Worm (Caenorhabditis elegans) whole organism, L1 larva: ENCODE results near the gene W06D11.5.

Experiments
- C16A3.4 ChIP-seq: fragments of 150-350 bp; optimal IDR thresholded peaks from 2 replicates; lab custom pipeline; 2014; ENCODE audit warnings: missing biosample characterization, missing genetic modification characterization
- Y116A8C.19 ChIP-seq: sonication (generic microtip); optimal IDR thresholded peaks from 2 replicates; lab custom pipeline; 2016; ENCODE audit warnings: missing compliant biosample characterization, missing genetic modification characterization, borderline replicate concordance
- alr-1 ChIP-seq: fragments of 200-800 bp; sonication (Bioruptor generic); optimal IDR thresholded peaks from 2 replicates; lab custom pipeline; 2018; ENCODE audit warnings: borderline replicate concordance, mild to moderate bottlenecking, missing genetic modification characterization, missing compliant biosample characterization
- blmp-1 ChIP-seq: fragments of 150-350 bp; optimal IDR thresholded peaks from 2 replicates; lab custom pipeline; 2014; ENCODE audit warnings: missing biosample characterization, missing genetic modification characterization
- ceh-8 ChIP-seq: fragments of 200-800 bp; sonication (Bioruptor generic); optimal IDR thresholded peaks from 2 replicates; lab custom pipeline; 2018; ENCODE audit warnings: mild to moderate bottlenecking, missing genetic modification characterization, moderate library complexity, missing compliant biosample characterization
- ceh-82 ChIP-seq, 3 experiments: fragments of 150-350 bp in 1 of 3; sonication (generic microtip) in 2 of 3; optimal IDR thresholded peaks; 2 replicates each; lab custom pipeline; 2014 to 2017; ENCODE audit warnings: missing biosample characterization in 3 of 3, missing genetic modification characterization in 3 of 3
- ceh-90 ChIP-seq: sonication (generic microtip); optimal IDR thresholded peaks from 2 replicates; lab custom pipeline; 2016; ENCODE audit warnings: missing genetic modification characterization, missing compliant biosample characterization
- ces-1 ChIP-seq: fragments of 150-350 bp; optimal IDR thresholded peaks from 2 replicates; lab custom pipeline; 2014; ENCODE audit warnings: missing biosample characterization, missing genetic modification reagents, missing genetic modification characterization
- dpl-1 ChIP-seq, 3 experiments: fragments of 150-350 bp in 2 of 3; sonication (generic microtip) in 1 of 3; optimal IDR thresholded peaks; 2 replicates each; lab custom pipeline; 2014 to 2017; ENCODE audit warnings: missing biosample characterization in 3 of 3, missing genetic modification characterization in 3 of 3, missing genetic modification reagents in 3 of 3
- dsc-1 ChIP-seq: sonication (generic microtip); optimal IDR thresholded peaks from 2 replicates; lab custom pipeline; 2016; ENCODE audit warnings: mild to moderate bottlenecking, missing genetic modification characterization, missing compliant biosample characterization
- efl-1 ChIP-seq, 4 experiments: fragments of 150-350 bp; optimal IDR thresholded peaks in 3 of 4; peaks in 1 of 4; 1 replicate in 1 of 4; 2 replicates in 3 of 4; lab custom pipeline; 2014; ENCODE audit warnings: missing biosample characterization in 2 of 4, missing genetic modification characterization in 2 of 4, missing genetic modification reagents in 2 of 4
- efl-3 ChIP-seq: fragments of 200-800 bp; sonication (Bioruptor generic); optimal IDR thresholded peaks from 2 replicates; lab custom pipeline; 2018; ENCODE audit warnings: mild to moderate bottlenecking, missing genetic modification characterization, missing compliant biosample characterization
- egl-13 ChIP-seq: sonication (generic microtip); optimal IDR thresholded peaks from 2 replicates; lab custom pipeline; 2016; ENCODE audit warnings: missing genotype, missing genetic modification reagents, missing genetic modification characterization, missing compliant biosample characterization
- egl-27 ChIP-seq, 2 experiments: fragments of 150-350 bp in 1 of 2; sonication (generic microtip); optimal IDR thresholded peaks; 3 replicates each; lab custom pipeline; 2017 to 2018; ENCODE audit warnings: missing biosample characterization in 2 of 2, missing genetic modification characterization in 2 of 2, missing genetic modification reagents in 2 of 2
- elt-3 ChIP-seq, 6 experiments: fragments of 150-350 bp in 1 of 6; sonication (generic microtip); optimal IDR thresholded peaks; 2 replicates each; lab custom pipeline; 2017 to 2018; ENCODE audit warnings: missing biosample characterization in 6 of 6, missing genetic modification characterization in 6 of 6, inconsistent platforms in 1 of 6
- ets-5 ChIP-seq: fragments of 200-800 bp; sonication (Bioruptor generic); IDR thresholded peaks from 2 replicates; pipeline ENCODE4 v1.3.6; 2022; ENCODE audit warnings: missing genetic modification characterization, missing compliant biosample characterization
- fkh-10 ChIP-seq: sonication (generic microtip); optimal IDR thresholded peaks from 2 replicates; lab custom pipeline; 2017; ENCODE audit warnings: missing biosample characterization, missing genetic modification reagents, missing genetic modification characterization
- fkh-4 ChIP-seq: sonication (generic microtip); optimal IDR thresholded peaks from 2 replicates; lab custom pipeline; 2016; ENCODE audit warnings: missing compliant biosample characterization, missing genetic modification characterization, borderline replicate concordance
- fos-1 ChIP-seq: fragments of 150-350 bp; optimal IDR thresholded peaks from 2 replicates; lab custom pipeline; 2014; ENCODE audit warnings: missing biosample characterization, missing genetic modification characterization
- grh-1 ChIP-seq: fragments of 200-800 bp; sonication (Bioruptor generic); IDR thresholded peaks from 2 replicates; pipeline ENCODE4 v1.3.6; 2022; ENCODE audit warnings: missing genetic modification reagents, missing genetic modification characterization, missing compliant biosample characterization
- hlh-17 ChIP-seq: fragments of 200-800 bp; sonication (Bioruptor generic); optimal IDR thresholded peaks from 2 replicates; lab custom pipeline; 2018; ENCODE audit warnings: missing genetic modification characterization, mild to moderate bottlenecking, missing compliant biosample characterization, moderate library complexity, borderline replicate concordance
- hlh-4 ChIP-seq: sonication (generic microtip); optimal IDR thresholded peaks from 2 replicates; lab custom pipeline; 2016; ENCODE audit warnings: mild to moderate bottlenecking, missing genetic modification characterization, missing compliant biosample characterization
- hpl-2 ChIP-seq: fragments of 150-350 bp; optimal IDR thresholded peaks from 2 replicates; lab custom pipeline; 2014; ENCODE audit warnings: missing biosample characterization, missing genetic modification reagents, missing genetic modification characterization
- irx-1 ChIP-seq: sonication (generic microtip); optimal IDR thresholded peaks from 2 replicates; lab custom pipeline; 2016; ENCODE audit warnings: missing genetic modification characterization, missing compliant biosample characterization
- isw-1 ChIP-seq: fragments of 200-800 bp; sonication (Bioruptor generic); IDR thresholded peaks from 2 replicates; pipeline ENCODE4 v1.3.6; 2022; ENCODE audit warnings: missing genetic modification characterization, missing compliant biosample characterization
- jun-1 ChIP-seq: fragments of 150-350 bp; optimal IDR thresholded peaks from 2 replicates; lab custom pipeline; 2014; ENCODE audit warnings: missing biosample characterization, missing genetic modification reagents, missing genetic modification characterization
- lin-13 ChIP-seq: fragments of 150-350 bp; optimal IDR thresholded peaks from 2 replicates; lab custom pipeline; 2014; ENCODE audit warnings: missing biosample characterization, missing genetic modification reagents, missing genetic modification characterization
- lin-14 ChIP-seq: fragments of 200-800 bp; sonication (Bioruptor generic); optimal IDR thresholded peaks from 2 replicates; lab custom pipeline; 2018; ENCODE audit warnings: mild to moderate bottlenecking, missing genetic modification characterization, moderate library complexity, missing compliant biosample characterization
- lin-39 ChIP-seq: fragments of 150-350 bp; optimal IDR thresholded peaks from 2 replicates; lab custom pipeline; 2014; ENCODE audit warnings: missing biosample characterization, missing genetic modification reagents, missing genetic modification characterization
- lir-3 ChIP-seq: sonication (generic microtip); optimal IDR thresholded peaks from 2 replicates; lab custom pipeline; 2016; ENCODE audit warnings: mild to moderate bottlenecking, missing genetic modification characterization, moderate library complexity, missing compliant biosample characterization; ENCODE audit not compliant: poor library complexity
- mab-9 ChIP-seq: fragments of 200-800 bp; sonication (Bioruptor generic); IDR thresholded peaks from 2 replicates; pipeline ENCODE4 v1.3.6; 2022; ENCODE audit warnings: missing genetic modification reagents, missing genetic modification characterization, missing compliant biosample characterization
- mdl-1 ChIP-seq, 2 experiments: fragments of 150-350 bp; optimal IDR thresholded peaks; 2 replicates each; lab custom pipeline; 2014 to 2017; ENCODE audit warnings: missing biosample characterization in 2 of 2, missing genetic modification characterization in 2 of 2, inconsistent platforms in 1 of 2
- mef-2 ChIP-seq: fragments of 150-350 bp; optimal IDR thresholded peaks from 2 replicates; lab custom pipeline; 2014; ENCODE audit warnings: missing biosample characterization, missing genetic modification characterization
- mep-1 ChIP-seq: fragments of 150-350 bp; optimal IDR thresholded peaks from 2 replicates; lab custom pipeline; 2014; ENCODE audit warnings: missing biosample characterization, missing genetic modification characterization
- nhr-20 ChIP-seq: sonication (generic microtip); optimal IDR thresholded peaks from 2 replicates; lab custom pipeline; 2016; ENCODE audit warnings: mild to moderate bottlenecking, missing genetic modification characterization, missing compliant biosample characterization
- nhr-237 ChIP-seq: fragments of 150-350 bp; optimal IDR thresholded peaks from 2 replicates; lab custom pipeline; 2014; ENCODE audit warnings: missing biosample characterization, missing genetic modification characterization
- nhr-28 ChIP-seq: fragments of 150-350 bp; optimal IDR thresholded peaks from 2 replicates; lab custom pipeline; 2014; ENCODE audit warnings: missing biosample characterization, missing genetic modification characterization
- nhr-47 ChIP-seq: sonication (generic microtip); optimal IDR thresholded peaks from 2 replicates; lab custom pipeline; 2016; ENCODE audit warnings: mild to moderate bottlenecking, missing genetic modification characterization, moderate library complexity, missing compliant biosample characterization
- nhr-76 ChIP-seq: sonication (generic microtip); optimal IDR thresholded peaks from 2 replicates; lab custom pipeline; 2017; ENCODE audit warnings: missing biosample characterization, missing genetic modification characterization
- nhr-77 ChIP-seq: fragments of 150-350 bp; optimal IDR thresholded peaks from 2 replicates; lab custom pipeline; 2014; ENCODE audit warnings: missing biosample characterization, missing genetic modification characterization
- nhr-84 ChIP-seq: sonication (generic microtip); optimal IDR thresholded peaks from 2 replicates; lab custom pipeline; 2017; ENCODE audit warnings: missing biosample characterization, missing genetic modification characterization
- nhr-90 ChIP-seq: sonication (generic microtip); optimal IDR thresholded peaks from 2 replicates; lab custom pipeline; 2016; ENCODE audit warnings: mild to moderate bottlenecking, missing genetic modification characterization, missing compliant biosample characterization; ENCODE audit not compliant: poor library complexity
- pax-3 ChIP-seq: fragments of 200-800 bp; sonication (Bioruptor generic); optimal IDR thresholded peaks from 2 replicates; lab custom pipeline; 2018; ENCODE audit warnings: mild to moderate bottlenecking, missing genetic modification characterization, moderate library complexity, missing compliant biosample characterization
- pqm-1 ChIP-seq: sonication (generic microtip); optimal IDR thresholded peaks from 3 replicates; lab custom pipeline; 2017; ENCODE audit warnings: missing biosample characterization, missing genetic modification characterization
- rnt-1 ChIP-seq: sonication (generic microtip); optimal IDR thresholded peaks from 2 replicates; lab custom pipeline; 2016; ENCODE audit warnings: mild to moderate bottlenecking, missing genetic modification characterization, moderate library complexity, missing compliant biosample characterization
- snpc-4 ChIP-seq: fragments of 150-350 bp; optimal IDR thresholded peaks from 2 replicates; lab custom pipeline; 2014; ENCODE audit warnings: missing biosample characterization, missing genetic modification characterization
- sox-4 ChIP-seq: sonication (generic microtip); optimal IDR thresholded peaks from 2 replicates; lab custom pipeline; 2016; ENCODE audit warnings: missing genetic modification characterization, missing compliant biosample characterization
- swsn-7 ChIP-seq: sonication (generic microtip); optimal IDR thresholded peaks from 2 replicates; lab custom pipeline; 2016; ENCODE audit warnings: missing genetic modification characterization, missing compliant biosample characterization
- unc-98 ChIP-seq: fragments of 200-800 bp; sonication (Bioruptor generic); IDR thresholded peaks from 2 replicates; pipeline ENCODE4 v1.3.6; 2022; ENCODE audit warnings: missing genetic modification characterization, missing compliant biosample characterization
- vab-15 ChIP-seq: sonication (generic microtip); optimal IDR thresholded peaks from 2 replicates; lab custom pipeline; 2017; ENCODE audit warnings: missing genotype, mild to moderate bottlenecking, missing genetic modification characterization, missing compliant biosample characterization
- zag-1 ChIP-seq: fragments of 150-350 bp; optimal IDR thresholded peaks from 2 replicates; lab custom pipeline; 2014; ENCODE audit warnings: missing biosample characterization, missing genetic modification characterization
- zip-4 ChIP-seq: fragments of 200-800 bp; sonication (Bioruptor generic); optimal IDR thresholded peaks from 2 replicates; lab custom pipeline; 2018; ENCODE audit warnings: mild to moderate bottlenecking, missing genetic modification characterization, moderate library complexity, missing compliant biosample characterization

Gene W06D11.5

DNA sequence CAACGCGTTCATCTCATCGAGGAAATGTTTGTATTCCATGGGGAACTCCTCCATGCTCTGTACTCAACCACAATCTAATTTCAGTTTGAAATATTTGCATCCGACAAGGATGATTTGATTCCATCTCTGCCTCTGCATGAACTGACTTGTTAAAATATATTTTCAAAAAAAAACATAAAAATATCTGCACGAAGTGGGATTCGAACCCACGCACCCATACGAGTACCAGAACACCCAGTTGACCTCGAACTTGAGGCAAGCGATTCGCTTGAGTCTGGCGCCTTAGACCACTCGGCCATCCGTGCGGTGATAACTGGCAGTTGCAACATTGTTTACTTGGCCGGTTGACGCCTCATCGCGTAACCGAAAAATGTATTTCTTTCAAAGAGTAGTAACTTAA is 47.9 kb downstream of the W06D11.5 start (continued):
- TF ChIP-seq mep-1 (tag; lab: Kevin White, UChicago): peak; percentile 41
- peak; percentile 65 for TF ChIP-seq rnt-1
- no peak for TF ChIP-seq fkh-10 (GFP tag; lab: Kevin White, UChicago)
- TF ChIP-seq fkh-4: no peak
- TF ChIP-seq egl-13: no peak
- no peak for TF ChIP-seq dsc-1 (tag; lab: Kevin White, UChicago)
- TF ChIP-seq ceh-8 (GFP tag; lab: Kevin White, UChicago): no peak
- TF ChIP-seq blmp-1: no peak
- no peak for TF ChIP-seq hlh-4 (tag; lab: Kevin White, UChicago)
- TF ChIP-seq swsn-7: peak; percentile 22
- TF ChIP-seq sox-4: no peak
- TF ChIP-seq ceh-82 (tag; optimal IDR thresholded peaks at IDR 0.05; lab: Kevin White, UChicago): peak in 2 of 3 experiments; percentile 36 to 46
- no peak for TF ChIP-seq zip-4
- no peak for TF ChIP-seq nhr-84 (tag; lab: Kevin White, UChicago)
- TF ChIP-seq ets-5 (GFP tag; lab: Robert Waterston, UW): no peak
- TF ChIP-seq efl-1 (optimal IDR thresholded peaks at IDR 0.05; lab: Kevin White, UChicago): no peak
- TF ChIP-seq efl-1 (GFP tag; optimal IDR thresholded peaks at IDR 0.05 in 1 of 2; lab: Kevin White, UChicago): peak in 1 of 2 experiments; percentile 76
- TF ChIP-seq mdl-1 (tag; optimal IDR thresholded peaks at IDR 0.05; lab: Kevin White, UChicago): peak in 1 of 2 experiments; percentile 8
- TF ChIP-seq pqm-1 (tag; lab: Kevin White, UChicago): no peak
- TF ChIP-seq snpc-4 (tag; lab: Kevin White, UChicago): no peak
- no peak for TF ChIP-seq mab-9
- TF ChIP-seq vab-15 (tag; lab: Kevin White, UChicago): no peak
- TF ChIP-seq mef-2 (tag; lab: Kevin White, UChicago): no peak
- no peak for TF ChIP-seq pax-3 (tag; lab: Kevin White, UChicago)
- no peak for TF ChIP-seq nhr-76
- TF ChIP-seq hlh-17 (GFP tag; lab: Kevin White, UChicago): no peak
- TF ChIP-seq isw-1 (GFP tag; lab: Robert Waterston, UW): no peak
- TF ChIP-seq ces-1 (GFP tag; lab: Kevin White, UChicago): no peak
- TF ChIP-seq grh-1: no peak; the same call in 1 of the 2 replicates
- peak; percentile 52 for TF ChIP-seq lir-3
- TF ChIP-seq zag-1: no peak
- no peak for TF ChIP-seq unc-98 (GFP tag; lab: Robert Waterston, UW)
- TF ChIP-seq C16A3.4 (tag; lab: Kevin White, UChicago): peak; percentile 63
- no peak for TF ChIP-seq ceh-90 (tag; lab: Kevin White, UChicago)
- TF ChIP-seq dpl-1 (GFP tag; optimal IDR thresholded peaks at IDR 0.05; lab: Kevin White, UChicago): no peak
- TF ChIP-seq alr-1 (tag; lab: Kevin White, UChicago): no peak
- peak; percentile 35 for TF ChIP-seq nhr-47 (tag; lab: Kevin White, UChicago)
- no peak for TF ChIP-seq egl-27 (tag; optimal IDR thresholded peaks at IDR 0.05; lab: Kevin White, UChicago)
- TF ChIP-seq nhr-28 (tag; lab: Kevin White, UChicago): no peak
- no peak for TF ChIP-seq jun-1 (tag; lab: Kevin White, UChicago)
- TF ChIP-seq hpl-2: no peak
- TF ChIP-seq lin-14: peak; percentile 36
- TF ChIP-seq Y116A8C.19 (tag; lab: Kevin White, UChicago): no peak
- TF ChIP-seq nhr-20: peak; percentile 57
- no peak for TF ChIP-seq efl-3 (GFP tag; lab: Kevin White, UChicago)
- peak in 2 of 6 experiments; percentile 42 to 54 for TF ChIP-seq elt-3 (tag; optimal IDR thresholded peaks at IDR 0.05; lab: Kevin White, UChicago)
- TF ChIP-seq fos-1 (tag; lab: Kevin White, UChicago): peak; percentile 6
- TF ChIP-seq nhr-90 (tag; lab: Kevin White, UChicago): peak; percentile 58
- peak; percentile 5 for TF ChIP-seq nhr-77
- TF ChIP-seq lin-39 (tag; lab: Kevin White, UChicago): no peak
- TF ChIP-seq lin-13 (GFP tag; lab: Kevin White, UChicago): no peak
- no peak for TF ChIP-seq irx-1
- TF ChIP-seq nhr-237 (tag; lab: Kevin White, UChicago): no peak
